Worm (Caenorhabditis elegans): ENCODE results near the gene F54F7.14.

DNA sequence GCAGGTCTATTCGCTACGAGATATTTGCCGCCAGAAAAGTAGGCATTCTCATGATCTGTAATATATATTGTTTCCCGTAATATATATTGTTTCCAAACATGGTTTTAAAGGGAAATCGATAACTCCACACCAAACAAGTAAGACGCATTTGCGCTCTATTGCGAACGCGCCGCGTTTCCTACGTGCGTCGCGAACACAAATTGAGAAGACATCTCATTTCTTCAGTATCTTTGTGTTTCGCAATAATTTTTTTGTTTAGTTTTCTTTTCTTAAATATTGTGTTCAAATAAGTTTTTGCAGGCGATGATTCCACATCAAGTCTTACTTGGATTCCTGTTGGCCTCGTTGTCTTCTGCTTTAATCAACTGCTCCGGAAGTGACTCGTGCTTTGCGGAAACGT, 14.4 kb downstream of the F54F7.14 start, which contains the start of gene F54F7.6:
- TF ChIP-seq pha-4 (tag; optimal IDR thresholded peaks at IDR 0.05) = no peak
- TF ChIP-seq ceh-45 (GFP tag; IDR thresholded peaks at IDR 0.05) = no peak
- TF ChIP-seq Y22D7AL.16 (tag; optimal IDR thresholded peaks at IDR 0.05) = no peak
- no peak for TF ChIP-seq elt-2 (tag; optimal IDR thresholded peaks at IDR 0.05)
- no peak for TF ChIP-seq ceh-18 (tag; optimal IDR thresholded peaks at IDR 0.05)
- no peak for TF ChIP-seq ceh-9 (tag; optimal IDR thresholded peaks at IDR 0.05)
- TF ChIP-seq mec-3 (tag; optimal IDR thresholded peaks at IDR 0.05; ENCODE audit: borderline replicate concordance) = no peak
- no peak for TF ChIP-seq che-1 (tag; optimal IDR thresholded peaks at IDR 0.05)
- TF ChIP-seq npax-4 (tag; optimal IDR thresholded peaks at IDR 0.05) = no peak
